Worm (Caenorhabditis elegans) whole organism, young adult: ENCODE data around the gene lips-11.

Experiments
- B0019.2 ChIP-seq: fragments of 200-800 bp; sonication (Bioruptor generic); conservative IDR thresholded peaks from 2 replicates; pipeline ENCODE4 v1.3.6; 2022; ENCODE audit warnings: missing genetic modification reagents, missing genetic modification characterization, missing compliant biosample characterization
- B0035.1 ChIP-seq: sonication (generic microtip); optimal IDR thresholded peaks from 2 replicates; lab custom pipeline; 2016; ENCODE audit warnings: missing genetic modification characterization, mild to moderate bottlenecking, missing compliant biosample characterization, missing genotype, missing genetic modification reagents
- C06A6.2 ChIP-seq: fragments of 200-800 bp; sonication (Bioruptor generic); conservative IDR thresholded peaks from 2 replicates; pipeline ENCODE4 v1.3.6; 2022; ENCODE audit warnings: missing genetic modification characterization, missing compliant biosample characterization
- D2030.7 ChIP-seq: fragments of 200-800 bp; sonication (Bioruptor generic); IDR thresholded peaks from 2 replicates; pipeline ENCODE4 v1.3.6; 2022; ENCODE audit warnings: missing genetic modification reagents, missing genetic modification characterization, missing compliant biosample characterization
- F10E7.11 ChIP-seq: sonication (generic microtip); optimal IDR thresholded peaks from 2 replicates; lab custom pipeline; 2017; ENCODE audit warnings: mild to moderate bottlenecking, missing genetic modification characterization, moderate library complexity, missing compliant biosample characterization
- F23B12.7 ChIP-seq: sonication (generic microtip); optimal IDR thresholded peaks from 2 replicates; lab custom pipeline; 2017; ENCODE audit warnings: missing genetic modification characterization, mild to moderate bottlenecking, missing compliant biosample characterization, antibody characterized with exemption, moderate library complexity; ENCODE audit not compliant: insufficient read depth
- F37B4.10 ChIP-seq: fragments of 200-800 bp; sonication (Bioruptor generic); IDR thresholded peaks from 2 replicates; pipeline ENCODE4 v1.3.6; 2022; ENCODE audit warnings: missing genetic modification characterization, missing compliant biosample characterization
- F55B11.4 ChIP-seq: sonication (generic microtip); optimal IDR thresholded peaks from 2 replicates; lab custom pipeline; 2016; ENCODE audit warnings: missing compliant biosample characterization, missing genetic modification characterization, borderline replicate concordance; ENCODE audit not compliant: insufficient read depth
- K11D2.4 ChIP-seq: fragments of 200-800 bp; sonication (Bioruptor generic); IDR thresholded peaks from 2 replicates; pipeline ENCODE4 v1.3.6; 2022; ENCODE audit warnings: missing genetic modification reagents, missing genetic modification characterization, missing compliant biosample characterization
- Y95B8A.8 ChIP-seq: fragments of 200-800 bp; sonication (Bioruptor generic); IDR thresholded peaks from 2 replicates; pipeline ENCODE4 v1.3.6; 2022; ENCODE audit warnings: missing genetic modification reagents, missing genetic modification characterization, missing compliant biosample characterization
- ama-1 ChIP-seq, 3 experiments: fragments of 150-350 bp in 1 of 3; sonication (generic microtip) in 2 of 3; optimal IDR thresholded peaks; 2 replicates each; lab custom pipeline; 2014 to 2018; ENCODE audit warnings: missing biosample characterization in 2 of 3, missing genetic modification characterization in 2 of 3, missing genetic modification reagents in 2 of 3
- aptf-2 ChIP-seq: fragments of 200-800 bp; sonication (Bioruptor generic); conservative IDR thresholded peaks from 2 replicates; pipeline ENCODE4 v1.3.6; 2022; ENCODE audit warnings: missing genetic modification reagents, missing genetic modification characterization, missing compliant biosample characterization
- attf-3 ChIP-seq: fragments of 200-800 bp; sonication (Bioruptor generic); conservative IDR thresholded peaks from 2 replicates; pipeline ENCODE4 v1.3.6; 2022; ENCODE audit warnings: missing genetic modification reagents, missing genetic modification characterization, missing compliant biosample characterization
- attf-6 ChIP-seq: fragments of 200-800 bp; sonication (Bioruptor generic); IDR thresholded peaks from 2 replicates; pipeline ENCODE4 v1.3.6; 2022; ENCODE audit warnings: missing genetic modification reagents, missing genetic modification characterization, missing compliant biosample characterization
- ceh-27 ChIP-seq: fragments of 200-800 bp; sonication (Bioruptor generic); optimal IDR thresholded peaks from 2 replicates; lab custom pipeline; 2018; ENCODE audit warnings: mild to moderate bottlenecking, missing genetic modification characterization, moderate library complexity, missing compliant biosample characterization
- ceh-79 ChIP-seq: sonication (generic microtip); optimal IDR thresholded peaks from 2 replicates; lab custom pipeline; 2017; ENCODE audit warnings: mild to moderate bottlenecking, missing genetic modification characterization, missing compliant biosample characterization
- chd-7 ChIP-seq: sonication (generic microtip); optimal IDR thresholded peaks from 2 replicates; lab custom pipeline; 2016; ENCODE audit warnings: mild to moderate bottlenecking, missing genetic modification characterization, moderate library complexity, missing compliant biosample characterization
- egrh-3 ChIP-seq: fragments of 200-800 bp; sonication (Bioruptor generic); IDR thresholded peaks from 2 replicates; pipeline ENCODE4 v1.3.6; 2022; ENCODE audit warnings: missing genetic modification reagents, missing genetic modification characterization, missing compliant biosample characterization
- ekl-4 ChIP-seq: fragments of 200-800 bp; sonication (Bioruptor generic); IDR thresholded peaks from 2 replicates; pipeline ENCODE4 v1.3.6; 2022; ENCODE audit warnings: missing genetic modification reagents, missing genetic modification characterization, missing compliant biosample characterization
- fkh-3 ChIP-seq: sonication (generic microtip); optimal IDR thresholded peaks from 2 replicates; lab custom pipeline; 2016; ENCODE audit warnings: mild to moderate bottlenecking, missing genetic modification characterization, missing compliant biosample characterization
- him-1 ChIP-seq: sonication (generic microtip); optimal IDR thresholded peaks from 2 replicates; lab custom pipeline; 2016; ENCODE audit warnings: missing genotype, missing genetic modification reagents, missing genetic modification characterization, missing compliant biosample characterization
- hlh-12 ChIP-seq: sonication (generic microtip); optimal IDR thresholded peaks from 2 replicates; lab custom pipeline; 2016; ENCODE audit warnings: missing genetic modification characterization, missing compliant biosample characterization
- hlh-26 ChIP-seq: fragments of 200-800 bp; sonication (Bioruptor generic); conservative IDR thresholded peaks from 2 replicates; pipeline ENCODE4 v1.3.6; 2022; ENCODE audit warnings: missing genetic modification reagents, missing genetic modification characterization, missing compliant biosample characterization
- hmg-20 ChIP-seq: fragments of 200-800 bp; sonication (Bioruptor generic); IDR thresholded peaks from 2 replicates; pipeline ENCODE4 v1.3.6; 2022; ENCODE audit warnings: missing genetic modification reagents, missing genetic modification characterization, missing compliant biosample characterization
- hrde-1 ChIP-seq: sonication (generic microtip); optimal IDR thresholded peaks from 2 replicates; lab custom pipeline; 2016; ENCODE audit warnings: missing genetic modification characterization, mild to moderate bottlenecking, missing compliant biosample characterization, moderate library complexity, missing genotype, missing genetic modification reagents, borderline replicate concordance
- hsf-1 ChIP-seq: fragments of 200-800 bp; sonication (Bioruptor generic); IDR thresholded peaks from 2 replicates; pipeline ENCODE4 v1.3.6; 2022; ENCODE audit warnings: missing genetic modification reagents, missing genetic modification characterization, missing compliant biosample characterization
- lin-35 ChIP-seq, 3 experiments: fragments of 150-350 bp in 2 of 3; sonication (generic microtip) in 1 of 3; optimal IDR thresholded peaks; 2 replicates each; lab custom pipeline; 2014 to 2018; ENCODE audit warnings: missing biosample characterization in 3 of 3, missing genetic modification characterization in 3 of 3, missing genetic modification reagents in 3 of 3
- lin-54 ChIP-seq: fragments of 200-800 bp; sonication (Bioruptor generic); optimal IDR thresholded peaks from 2 replicates; lab custom pipeline; 2018; ENCODE audit warnings: mild to moderate bottlenecking, missing genetic modification characterization, missing compliant biosample characterization
- lsl-1 ChIP-seq: fragments of 200-800 bp; sonication (Bioruptor generic); optimal IDR thresholded peaks from 2 replicates; lab custom pipeline; 2018; ENCODE audit warnings: mild to moderate bottlenecking, missing genetic modification characterization, moderate library complexity, missing compliant biosample characterization
- lsy-27 ChIP-seq: sonication (generic microtip); optimal IDR thresholded peaks from 2 replicates; lab custom pipeline; 2017; ENCODE audit warnings: missing genetic modification characterization, mild to moderate bottlenecking, missing compliant biosample characterization, antibody characterized with exemption, missing genotype, borderline replicate concordance; ENCODE audit not compliant: insufficient read depth
- madf-10 ChIP-seq: sonication (generic microtip); optimal IDR thresholded peaks from 2 replicates; lab custom pipeline; 2016; ENCODE audit warnings: mild to moderate bottlenecking, missing genetic modification characterization, missing compliant biosample characterization
- madf-6 ChIP-seq: fragments of 200-800 bp; sonication (Bioruptor generic); IDR thresholded peaks from 2 replicates; pipeline ENCODE4 v1.3.6; 2022; ENCODE audit warnings: missing genetic modification reagents, missing genetic modification characterization, missing compliant biosample characterization
- mcd-1 ChIP-seq: fragments of 200-800 bp; sonication (Bioruptor generic); IDR thresholded peaks from 2 replicates; pipeline ENCODE4 v1.3.6; 2022; ENCODE audit warnings: missing genetic modification reagents, missing genetic modification characterization, missing compliant biosample characterization
- nfya-1 ChIP-seq: sonication (generic microtip); optimal IDR thresholded peaks from 2 replicates; lab custom pipeline; 2017; ENCODE audit warnings: antibody characterized with exemption, missing compliant biosample characterization, missing genetic modification characterization, borderline replicate concordance; ENCODE audit not compliant: insufficient read depth
- nfyb-1 ChIP-seq: fragments of 200-800 bp; sonication (Bioruptor generic); IDR thresholded peaks from 2 replicates; pipeline ENCODE4 v1.3.6; 2022; ENCODE audit warnings: missing genetic modification reagents, missing genetic modification characterization, missing compliant biosample characterization
- nhr-179 ChIP-seq: sonication (generic microtip); optimal IDR thresholded peaks from 2 replicates; lab custom pipeline; 2016; ENCODE audit warnings: mild to moderate bottlenecking, missing genetic modification characterization, missing compliant biosample characterization
- pha-4 ChIP-seq: fragments of 150-350 bp; sonication (generic microtip); optimal IDR thresholded peaks from 2 replicates; lab custom pipeline; 2014; ENCODE audit warnings: missing biosample characterization, missing genetic modification reagents, missing genetic modification characterization
- rpc-1 ChIP-seq, 2 experiments: fragments of 150-350 bp in 1 of 2; sonication (generic microtip) in 1 of 2; optimal IDR thresholded peaks; 2 replicates each; lab custom pipeline; 2014 to 2018; ENCODE audit warnings: missing biosample characterization in 1 of 2, missing genetic modification characterization in 1 of 2, missing genetic modification reagents in 1 of 2, missing genotype in 1 of 2
- sea-2 ChIP-seq: fragments of 200-800 bp; sonication (Bioruptor generic); IDR thresholded peaks from 2 replicates; pipeline ENCODE4 v1.3.6; 2022; ENCODE audit warnings: missing genetic modification characterization, missing compliant biosample characterization
- snpc-1.3 ChIP-seq: sonication (generic microtip); optimal IDR thresholded peaks from 2 replicates; lab custom pipeline; 2017; ENCODE audit warnings: missing genetic modification characterization, mild to moderate bottlenecking, missing compliant biosample characterization, antibody characterized with exemption, moderate library complexity, missing genotype, missing genetic modification reagents; ENCODE audit not compliant: insufficient read depth
- somi-1 ChIP-seq: fragments of 200-800 bp; sonication (Bioruptor generic); optimal IDR thresholded peaks from 2 replicates; lab custom pipeline; 2018; ENCODE audit warnings: mild to moderate bottlenecking, missing genetic modification characterization, missing compliant biosample characterization
- sptf-2 ChIP-seq: fragments of 200-800 bp; sonication (Bioruptor generic); optimal IDR thresholded peaks from 2 replicates; lab custom pipeline; 2018; ENCODE audit warnings: mild to moderate bottlenecking, missing genetic modification characterization, missing compliant biosample characterization
- tbx-9 ChIP-seq: sonication (generic microtip); optimal IDR thresholded peaks from 2 replicates; lab custom pipeline; 2016; ENCODE audit warnings: borderline replicate concordance, missing genetic modification characterization, inconsistent platforms, missing compliant biosample characterization
- unc-62 ChIP-seq: fragments of 150-350 bp; optimal IDR thresholded peaks from 2 replicates; lab custom pipeline; 2014; ENCODE audit warnings: missing biosample characterization, missing genetic modification reagents, missing genetic modification characterization
- xnd-1 ChIP-seq: sonication (generic microtip); optimal IDR thresholded peaks from 2 replicates; lab custom pipeline; 2016; ENCODE audit warnings: missing genotype, missing genetic modification reagents, missing genetic modification characterization, missing compliant biosample characterization
- ztf-22 ChIP-seq: fragments of 200-800 bp; sonication (Bioruptor generic); optimal IDR thresholded peaks from 2 replicates; lab custom pipeline; 2018; ENCODE audit warnings: mild to moderate bottlenecking, missing genetic modification characterization, moderate library complexity, missing compliant biosample characterization

lips-11 gene

ce11 chrII:1153299-1153698 lies 42.5 kb upstream of the lips-11 start (continued):
- TF ChIP-seq madf-6 (GFP tag; lab: Robert Waterston, UW): peak; percentile 96
- TF ChIP-seq tbx-9: no peak
- no peak for TF ChIP-seq ama-1 (optimal IDR thresholded peaks at IDR 0.05; lab: Kevin White, UChicago)
- TF ChIP-seq ama-1 (GFP tag; optimal IDR thresholded peaks at IDR 0.05; lab: Kevin White, UChicago): no peak
- peak; percentile 71 for TF ChIP-seq xnd-1
- TF ChIP-seq D2030.7: no peak
- TF ChIP-seq ceh-79: no peak
- peak; percentile 30; the same call in 1 of the 2 replicates for TF ChIP-seq hsf-1 (GFP tag; lab: Robert Waterston, UW)
- TF ChIP-seq lsy-27 (tag; lab: Kevin White, UChicago): no peak
- TF ChIP-seq lsl-1: peak; percentile 44
- TF ChIP-seq sptf-2 (GFP tag; lab: Kevin White, UChicago): no peak
- TF ChIP-seq ekl-4 (GFP tag; lab: Robert Waterston, UW): no peak
- TF ChIP-seq ceh-27 (GFP tag; lab: Kevin White, UChicago): no peak
- peak; percentile 41 for TF ChIP-seq mcd-1 (GFP tag; lab: Robert Waterston, UW)
- no peak for TF ChIP-seq F37B4.10 (GFP tag; lab: Robert Waterston, UW)
- TF ChIP-seq, all 124 proteins: peak for 9

- TF ChIP-seq snpc-1.3 (tag; lab: Kevin White, UChicago) (no peak), sea-2 (no peak), nhr-179 (tag; lab: Kevin White, UChicago) (no peak), C06A6.2 (GFP tag; lab: Robert Waterston, UW) (no peak), K11D2.4 (GFP tag; lab: Robert Waterston, UW) (no peak), attf-3 (GFP tag; lab: Robert Waterston, UW) (no peak), chd-7 (tag; lab: Kevin White, UChicago) (peak; percentile 24), lin-35 (GFP tag; optimal IDR thresholded peaks at IDR 0.05; lab: Kevin White, UChicago) (no peak), Y95B8A.8 (no peak), hlh-26 (GFP tag; lab: Robert Waterston, UW) (no peak), fkh-3 (tag; lab: Kevin White, UChicago) (no peak), rpc-1 (optimal IDR thresholded peaks at IDR 0.05; lab: Kevin White, UChicago) (no peak), rpc-1 (tag; optimal IDR thresholded peaks at IDR 0.05; lab: Kevin White, UChicago) (no peak), hlh-12 (no peak), sptf-2 (GFP tag; lab: Kevin White, UChicago) (no peak), nfyb-1 (0 out of 2 replicates have a peak, but pooled peaks have one; percentile 8), pha-4 (no peak), hsf-1 (GFP tag; lab: Robert Waterston, UW) (no peak), hmg-20 (no peak), tbx-9 (no peak), somi-1 (GFP tag; lab: Kevin White, UChicago) (no peak), F55B11.4 (tag; lab: Kevin White, UChicago) (no peak), him-1 (tag; lab: Kevin White, UChicago) (no peak), unc-62 (GFP tag; lab: Kevin White, UChicago) (no peak), nfya-1 (no peak), B0035.1 (tag; lab: Kevin White, UChicago) (no peak), F10E7.11 (tag; lab: Kevin White, UChicago) (no peak), ztf-22 (no peak), aptf-2 (GFP tag; lab: Robert Waterston, UW) (no peak), B0019.2 (GFP tag; lab: Robert Waterston, UW) (no peak), egrh-3 (GFP tag; lab: Robert Waterston, UW) (no peak), F23B12.7 (tag; lab: Kevin White, UChicago) (no peak), madf-10 (no peak), attf-6 (GFP tag; lab: Robert Waterston, UW) (no peak), lin-54 (GFP tag; lab: Kevin White, UChicago) (peak; percentile 42), hrde-1 (tag; lab: Kevin White, UChicago) (peak; percentile 22)
Observed at ce11 chrII:1152732-1153131, 41.9 kb upstream of the lips-11 start.
